Worm (Caenorhabditis elegans): ENCODE measurements around the gene C36A4.11.
A peak's percentile ranks its signal among the peaks of the same experiment; 100 is the strongest.

C36A4.11 gene

ce11 chrIII:3811375-3811924, 28.9 kb upstream of the C36A4.11 start (continued):
- no peak for TF ChIP-seq dve-1 (tag; optimal IDR thresholded peaks at IDR 0.05; ENCODE audit: insufficient read depth)
- no peak for TF ChIP-seq F26F4.8 (GFP tag; conservative IDR thresholded peaks at IDR 0.05)
- TF ChIP-seq mep-1 (tag; optimal IDR thresholded peaks at IDR 0.05): peak; percentile 26
- no peak for TF ChIP-seq nhr-102 (tag; optimal IDR thresholded peaks at IDR 0.05)
- TF ChIP-seq tra-1 (GFP tag; IDR thresholded peaks at IDR 0.05): no peak
- TF ChIP-seq unc-130 (GFP tag; optimal IDR thresholded peaks at IDR 0.05): no peak
- TF ChIP-seq gei-8 (GFP tag; optimal IDR thresholded peaks at IDR 0.05): no peak
- no peak for TF ChIP-seq ceh-32 (tag; optimal IDR thresholded peaks at IDR 0.05; ENCODE audit: poor library complexity)

ce11 chrIII:3812369-3812993, 27.9 kb upstream of the C36A4.11 start:
- TF ChIP-seq nhr-28 (tag; optimal IDR thresholded peaks at IDR 0.05) (peak; percentile 20), aha-1 (tag) (peak; percentile 69), mxl-2 (GFP tag; conservative IDR thresholded peaks at IDR 0.05) (no peak), mdt-29 (GFP tag; IDR thresholded peaks at IDR 0.05) (no peak), ces-1 (GFP tag; optimal IDR thresholded peaks at IDR 0.05) (no peak), nhr-25 (tag; optimal IDR thresholded peaks at IDR 0.05; ENCODE audit: borderline replicate concordance, insufficient read depth) (peak; percentile 69), mes-2 (tag; optimal IDR thresholded peaks at IDR 0.05; ENCODE audit: poor library complexity, severe bottlenecking) (peak; percentile 11), hlh-30 (tag; optimal IDR thresholded peaks at IDR 0.05; ENCODE audit: insufficient read depth) (peak; percentile 53)

ce11 chrIII:3814421-3814820, 26.0 kb upstream of the C36A4.11 start:
- TF ChIP-seq madf-5 (GFP tag; IDR thresholded peaks at IDR 0.05) (no peak), unc-62 (GFP tag; optimal IDR thresholded peaks at IDR 0.05 in 1 of 2) (peak in 1 of 2 experiments; percentile 94), unc-62 (tag; optimal IDR thresholded peaks at IDR 0.05) (no peak)

ce11 chrIII:3819579-3819978, 20.8 kb upstream of the C36A4.11 start, which contains the start of gene dpy-27:
Gene dpy-27, minus strand, starts transcription at chrIII:3819679.
- TF ChIP-seq mxl-2 (GFP tag; conservative IDR thresholded peaks at IDR 0.05) (no peak), ces-1 (GFP tag; optimal IDR thresholded peaks at IDR 0.05) (no peak), T26A8.4 (GFP tag; IDR thresholded peaks at IDR 0.05) (no peak), fkh-10 (GFP tag; optimal IDR thresholded peaks at IDR 0.05) (no peak), pqm-1 (tag; optimal IDR thresholded peaks at IDR 0.05) (no peak), lsy-2 (tag; optimal IDR thresholded peaks at IDR 0.05) (no peak), dve-1 (tag; optimal IDR thresholded peaks at IDR 0.05; ENCODE audit: insufficient read depth) (no peak), egl-27 (tag; optimal IDR thresholded peaks at IDR 0.05) (no peak), cey-2 (tag; optimal IDR thresholded peaks at IDR 0.05; ENCODE audit: borderline replicate concordance, insufficient read depth) (no peak)

- TF ChIP-seq lin-38 (GFP tag; IDR thresholded peaks at IDR 0.05) (no peak), pqm-1 (tag; optimal IDR thresholded peaks at IDR 0.05) (peak; percentile 42), ceh-32 (tag; optimal IDR thresholded peaks at IDR 0.05; ENCODE audit: poor library complexity) (no peak), F49E8.2 (tag; optimal IDR thresholded peaks at IDR 0.05; ENCODE audit: borderline replicate concordance) (no peak), dmd-9 (GFP tag; IDR thresholded peaks at IDR 0.05) (no peak), jun-1 (tag; optimal IDR thresholded peaks at IDR 0.05) (no peak), aly-2 (tag; optimal IDR thresholded peaks at IDR 0.05) (no peak), sdz-12 (GFP tag; optimal IDR thresholded peaks at IDR 0.05) (no peak), ama-1 (optimal IDR thresholded peaks at IDR 0.05) (no peak), pha-4 (GFP tag; IDR thresholded peaks at IDR 0.05) (no peak), pha-4 (tag; optimal IDR thresholded peaks at IDR 0.05) (no peak), dmd-6 (GFP tag; IDR thresholded peaks at IDR 0.05) (peak; percentile 45), duxl-1 (tag; optimal IDR thresholded peaks at IDR 0.05; ENCODE audit: poor library complexity) (no peak), ztf-11 (tag; optimal IDR thresholded peaks at IDR 0.05) (no peak), F10B5.3 (tag; optimal IDR thresholded peaks at IDR 0.05) (no peak), F44E2.7 (GFP tag; IDR thresholded peaks at IDR 0.05) (no peak), mes-2 (tag; optimal IDR thresholded peaks at IDR 0.05; ENCODE audit: poor library complexity, severe bottlenecking) (peak; percentile 64), ZK546.5 (tag; optimal IDR thresholded peaks at IDR 0.05) (no peak), daf-12 (tag; optimal IDR thresholded peaks at IDR 0.05) (no peak), nhr-28 (tag; optimal IDR thresholded peaks at IDR 0.05) (peak; percentile 89), egl-43 (GFP tag; IDR thresholded peaks at IDR 0.05) (peak; percentile 78)
Observed at ce11 chrIII:3820134-3820533, 20.2 kb upstream of the C36A4.11 start.

All from whole organism, L4 larva.